Worm (Caenorhabditis elegans): Measurements from ENCODE around the gene lgc-50.

Gene lgc-50

ce11 chrIII:7358627-7359026 is 36.6 kb downstream of the lgc-50 start (continued):
- TF ChIP-seq nhr-25 (tag; optimal IDR thresholded peaks at IDR 0.05; ENCODE audit: borderline replicate concordance, insufficient read depth) (no peak), F37D6.2 (tag; optimal IDR thresholded peaks at IDR 0.05) (no peak), Y48G9A.11 (GFP tag; IDR thresholded peaks at IDR 0.05) (no peak), F49E8.2 (tag; optimal IDR thresholded peaks at IDR 0.05; ENCODE audit: borderline replicate concordance) (no peak), lin-1 (GFP tag; IDR thresholded peaks at IDR 0.05) (no peak), zfp-3 (GFP tag; conservative IDR thresholded peaks at IDR 0.05) (no peak), spr-1 (tag; optimal IDR thresholded peaks at IDR 0.05) (no peak), nhr-77 (tag; optimal IDR thresholded peaks at IDR 0.05) (no peak), mxl-3 (GFP tag; optimal IDR thresholded peaks at IDR 0.05) (peak; percentile 15), gei-8 (GFP tag; optimal IDR thresholded peaks at IDR 0.05) (no peak), pha-4 (GFP tag; IDR thresholded peaks at IDR 0.05) (no peak), pha-4 (tag; optimal IDR thresholded peaks at IDR 0.05) (peak; percentile 80), dmd-6 (GFP tag; IDR thresholded peaks at IDR 0.05) (peak; percentile 51; the same call in 1 of the 2 replicates), cey-2 (tag; optimal IDR thresholded peaks at IDR 0.05; ENCODE audit: borderline replicate concordance, insufficient read depth) (no peak), saeg-2 (GFP tag; IDR thresholded peaks at IDR 0.05) (no peak), mes-2 (tag; optimal IDR thresholded peaks at IDR 0.05; ENCODE audit: poor library complexity, severe bottlenecking) (no peak), daf-12 (tag; optimal IDR thresholded peaks at IDR 0.05) (no peak), dpl-1 (GFP tag; optimal IDR thresholded peaks at IDR 0.05) (no peak), mdt-29 (GFP tag; IDR thresholded peaks at IDR 0.05) (no peak), hlh-11 (tag; optimal IDR thresholded peaks at IDR 0.05) (peak; percentile 72), duxl-1 (tag; optimal IDR thresholded peaks at IDR 0.05; ENCODE audit: poor library complexity) (no peak), nhr-42 (GFP tag; IDR thresholded peaks at IDR 0.05) (no peak), attf-4 (tag; optimal IDR thresholded peaks at IDR 0.05) (no peak), lin-13 (GFP tag; optimal IDR thresholded peaks at IDR 0.05) (peak; percentile 32), nhr-11 (tag; optimal IDR thresholded peaks at IDR 0.05) (peak; percentile 12), egl-43 (GFP tag; IDR thresholded peaks at IDR 0.05) (no peak)

- no peak for TF ChIP-seq lin-29 (GFP tag; IDR thresholded peaks at IDR 0.05)
- TF ChIP-seq daf-19 (GFP tag; conservative IDR thresholded peaks at IDR 0.05): 0 out of 2 replicates have a peak, but pooled peaks have one; percentile 38
- TF ChIP-seq egl-43 (GFP tag; IDR thresholded peaks at IDR 0.05): no peak
- TF ChIP-seq unc-62 (GFP tag; optimal IDR thresholded peaks at IDR 0.05 in 1 of 2): peak in 1 of 2 experiments; percentile 81
- no peak for TF ChIP-seq unc-62 (tag; optimal IDR thresholded peaks at IDR 0.05)
- peak; percentile 28 for TF ChIP-seq nhr-6 (tag; optimal IDR thresholded peaks at IDR 0.05)
- peak; percentile 25 for TF ChIP-seq dve-1 (tag; optimal IDR thresholded peaks at IDR 0.05; ENCODE audit: insufficient read depth)
- no peak for TF ChIP-seq egl-27 (tag; optimal IDR thresholded peaks at IDR 0.05)
- TF ChIP-seq T20F7.1 (GFP tag; optimal IDR thresholded peaks at IDR 0.05): peak; percentile 54
- TF ChIP-seq hlh-11 (tag; optimal IDR thresholded peaks at IDR 0.05): peak; percentile 4
- peak; percentile 56 for TF ChIP-seq lin-38 (GFP tag; IDR thresholded peaks at IDR 0.05)
- peak; percentile 31 for TF ChIP-seq nhr-28 (tag; optimal IDR thresholded peaks at IDR 0.05)
- TF ChIP-seq ctbp-1 (GFP tag; IDR thresholded peaks at IDR 0.05): 0 out of 2 replicates have a peak, but pooled peaks have one; percentile 15
- peak in 1 of 2 experiments; percentile 14 for TF ChIP-seq mdl-1 (tag; optimal IDR thresholded peaks at IDR 0.05)
- no peak for TF ChIP-seq spr-3 (GFP tag; optimal IDR thresholded peaks at IDR 0.05)
- TF ChIP-seq hif-1 (tag; optimal IDR thresholded peaks at IDR 0.05): peak in 1 of 2 experiments; percentile 11
- TF ChIP-seq lsy-2 (tag; optimal IDR thresholded peaks at IDR 0.05): peak in 1 of 2 experiments; percentile 67
- TF ChIP-seq dpl-1 (GFP tag; optimal IDR thresholded peaks at IDR 0.05): peak; percentile 62
- TF ChIP-seq daf-16 (GFP tag; optimal IDR thresholded peaks at IDR 0.05): no peak
- TF ChIP-seq daf-16 (tag; optimal IDR thresholded peaks at IDR 0.05): peak; percentile 19
- TF ChIP-seq mes-2 (tag; optimal IDR thresholded peaks at IDR 0.05; ENCODE audit: poor library complexity, severe bottlenecking): peak; percentile 71
- peak; percentile 91 for TF ChIP-seq hlh-30 (tag; optimal IDR thresholded peaks at IDR 0.05; ENCODE audit: insufficient read depth)
These were observed 37.9 kb downstream of the lgc-50 start, which contains the start of gene F08F8.10 for ce11 chrIII:7357356-7357755. TSS of gene F08F8.10 (minus strand) at chrIII:7357393.
